Fruit fly (Drosophila melanogaster): Measurements from ENCODE around the gene CG31091.
A peak's percentile ranks its signal among the peaks of the same experiment; 100 is the strongest.

The CG31091 gene

DNA sequence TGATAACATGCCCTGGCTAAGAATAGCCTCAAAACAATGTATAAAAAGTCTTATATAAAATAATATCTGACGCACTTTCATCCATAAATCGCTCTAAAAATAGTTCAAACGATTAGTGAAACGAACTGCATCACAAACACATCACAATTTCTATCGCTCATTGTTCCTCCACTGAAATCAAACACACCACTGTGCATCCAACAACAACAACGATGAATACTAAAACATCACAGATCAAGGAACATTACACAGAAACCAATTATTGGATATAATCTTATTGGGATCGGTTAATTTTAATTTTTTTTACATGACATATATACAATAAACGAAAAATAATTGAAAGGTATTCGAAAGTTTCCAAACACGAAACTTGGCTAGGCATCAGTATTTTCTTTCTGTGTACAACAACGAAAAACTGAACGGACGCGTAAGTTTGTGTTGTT lies 20.4 kb upstream of the CG31091 start (continued):
- TF ChIP-seq CG17568 (GFP tag; optimal IDR thresholded peaks at IDR 0.05) (peak; percentile 54), tgo (GFP tag; IDR thresholded peaks at IDR 0.05) (peak; percentile 86), hkb (optimal IDR thresholded peaks at IDR 0.05) (no peak), hkb (GFP tag; IDR thresholded peaks at IDR 0.05) (peak; percentile 87), corto (GFP tag; optimal IDR thresholded peaks at IDR 0.05) (no peak), CG15269 (tag; optimal IDR thresholded peaks at IDR 0.05) (peak; percentile 85), CG12236 (GFP tag; optimal IDR thresholded peaks at IDR 0.05) (peak; percentile 25), H15 (GFP tag; IDR thresholded peaks at IDR 0.05) (no peak; the same call in 2 of the 3 replicates), slou (GFP tag; optimal IDR thresholded peaks at IDR 0.05) (peak; percentile 41), onecut (GFP tag; IDR thresholded peaks at IDR 0.05) (peak; percentile 63), Atf3 (GFP tag; optimal IDR thresholded peaks at IDR 0.05) (peak; percentile 48), CG12155 (GFP tag; optimal IDR thresholded peaks at IDR 0.05) (peak; percentile 50), CG18262 (tag; optimal IDR thresholded peaks at IDR 0.05) (peak; percentile 88), CG13123 (GFP tag; optimal IDR thresholded peaks at IDR 0.05) (peak; percentile 61), sim (GFP tag; IDR thresholded peaks at IDR 0.05) (peak; percentile 60; the same call in 1 of the 2 replicates), Dad (GFP tag; optimal IDR thresholded peaks at IDR 0.05) (peak; percentile 47), Dref (GFP tag; IDR thresholded peaks at IDR 0.05) (no peak), dysf (GFP tag; IDR thresholded peaks at IDR 0.05) (peak; percentile 90; the same call in 2 of the 3 replicates), Sin3A (optimal IDR thresholded peaks at IDR 0.05) (no peak), fd3F (GFP tag; optimal IDR thresholded peaks at IDR 0.05) (peak; percentile 61), CG7839 (tag; optimal IDR thresholded peaks at IDR 0.05) (peak; percentile 90), Ada2b (GFP tag; IDR thresholded peaks at IDR 0.05) (peak; percentile 80), trem (tag; optimal IDR thresholded peaks at IDR 0.05) (peak; percentile 63), BEAF-32 (GFP tag; optimal IDR thresholded peaks at IDR 0.05) (no peak), gcm2 (GFP tag; optimal IDR thresholded peaks at IDR 0.05) (peak; percentile 54), dmrt99B (tag; optimal IDR thresholded peaks at IDR 0.05) (peak; percentile 90), CrebB (tag; optimal IDR thresholded peaks at IDR 0.05) (peak; percentile 58), CG6272 (GFP tag; IDR thresholded peaks at IDR 0.05) (no peak), B-H1 (GFP tag; IDR thresholded peaks at IDR 0.05) (peak; percentile 76), TFAM (GFP tag; optimal IDR thresholded peaks at IDR 0.05) (peak; percentile 15), CG7372 (GFP tag; IDR thresholded peaks at IDR 0.05) (peak; percentile 45), sisA (GFP tag; IDR thresholded peaks at IDR 0.05) (peak; percentile 81; the same call in 1 of the 2 replicates), cwo (GFP tag; optimal IDR thresholded peaks at IDR 0.05) (peak; percentile 47), Mes4 (GFP tag; optimal IDR thresholded peaks at IDR 0.05) (peak; percentile 38), mam (GFP tag; optimal IDR thresholded peaks at IDR 0.05) (peak; percentile 68), CG8359 (GFP tag; optimal IDR thresholded peaks at IDR 0.05; ENCODE audit: borderline replicate concordance) (peak; percentile 59), aop (GFP tag; IDR thresholded peaks at IDR 0.05) (peak; percentile 40; the same call in 1 of the 2 replicates), cas (GFP tag; IDR thresholded peaks at IDR 0.05) (0 out of 2 replicates have a peak, but pooled peaks have one; percentile 35), tll (GFP tag; optimal IDR thresholded peaks at IDR 0.05) (no peak), stc (GFP tag; IDR thresholded peaks at IDR 0.05) (no peak; the same call in none of the 2 replicates), Aef1 (GFP tag; IDR thresholded peaks at IDR 0.05) (no peak; the same call in 1 of the 3 replicates), pan (optimal IDR thresholded peaks at IDR 0.05) (no peak), pan (GFP tag; optimal IDR thresholded peaks at IDR 0.05 in 1 of 2, IDR thresholded peaks at IDR 0.05 in 1 of 2) (peak in 1 of 2 experiments; percentile 85), CG16815 (GFP tag; optimal IDR thresholded peaks at IDR 0.05) (peak; percentile 28), CG13624 (GFP tag; optimal IDR thresholded peaks at IDR 0.05) (peak; percentile 71), CG11398 (GFP tag; optimal IDR thresholded peaks at IDR 0.05) (peak; percentile 13), az2 (GFP tag; optimal IDR thresholded peaks at IDR 0.05) (peak; percentile 85), nerfin-1 (tag; optimal IDR thresholded peaks at IDR 0.05) (peak; percentile 72), z (GFP tag; IDR thresholded peaks at IDR 0.05) (0 out of 3 replicates have a peak, but pooled peaks have one; percentile 36), Fer2 (tag; optimal IDR thresholded peaks at IDR 0.05) (peak; percentile 53), al (GFP tag; IDR thresholded peaks at IDR 0.05) (peak; percentile 70; the same call in 1 of the 2 replicates)
